Worm (Caenorhabditis elegans) whole organism, late embryonic: Measurements from ENCODE around the gene srsx-8.

ENCODE experiments used
- C08G9.2 ChIP-seq: sonication (generic microtip); optimal IDR thresholded peaks from 2 replicates; lab custom pipeline; 2016; ENCODE audit warnings: mild to moderate bottlenecking, missing genetic modification characterization, moderate library complexity, missing compliant biosample characterization
- C38D4.7 ChIP-seq: fragments of 200-800 bp; sonication (Bioruptor generic); optimal IDR thresholded peaks from 2 replicates; lab custom pipeline; 2018; ENCODE audit warnings: mild to moderate bottlenecking, missing genetic modification characterization, moderate library complexity, missing compliant biosample characterization
- F13H6.1 ChIP-seq: sonication (generic microtip); optimal IDR thresholded peaks from 2 replicates; lab custom pipeline; 2016; ENCODE audit warnings: missing genetic modification characterization, missing compliant biosample characterization
- K02D7.2 ChIP-seq: sonication (generic microtip); optimal IDR thresholded peaks from 2 replicates; lab custom pipeline; 2017; ENCODE audit warnings: mild to moderate bottlenecking, missing genetic modification characterization, missing compliant biosample characterization
- K09A11.1 ChIP-seq: sonication (generic microtip); optimal IDR thresholded peaks from 2 replicates; lab custom pipeline; 2017; ENCODE audit warnings: antibody characterized with exemption, mild to moderate bottlenecking, missing genetic modification characterization, missing compliant biosample characterization; ENCODE audit not compliant: insufficient read depth
- Y22D7AL.16 ChIP-seq: sonication (generic microtip); optimal IDR thresholded peaks from 2 replicates; lab custom pipeline; 2016; ENCODE audit warnings: missing genetic modification characterization, missing compliant biosample characterization
- ahr-1 ChIP-seq: sonication (generic microtip); optimal IDR thresholded peaks from 2 replicates; lab custom pipeline; 2016; ENCODE audit warnings: missing genetic modification characterization, missing compliant biosample characterization
- ama-1 ChIP-seq: fragments of 150-350 bp; optimal IDR thresholded peaks from 2 replicates; lab custom pipeline; 2014
- ceh-18 ChIP-seq: sonication (generic microtip); optimal IDR thresholded peaks from 2 replicates; lab custom pipeline; 2016; ENCODE audit warnings: missing genetic modification characterization, missing compliant biosample characterization
- ceh-19 ChIP-seq: fragments of 200-800 bp; sonication (Bioruptor generic); optimal IDR thresholded peaks from 2 replicates; lab custom pipeline; 2018; ENCODE audit warnings: mild to moderate bottlenecking, missing genetic modification characterization, missing compliant biosample characterization
- ceh-2 ChIP-seq: sonication (generic microtip); optimal IDR thresholded peaks from 2 replicates; lab custom pipeline; 2016; ENCODE audit warnings: missing genotype, missing genetic modification characterization, missing compliant biosample characterization
- ceh-22 ChIP-seq: sonication (generic microtip); optimal IDR thresholded peaks from 2 replicates; lab custom pipeline; 2017; ENCODE audit warnings: missing biosample characterization, missing genetic modification characterization
- ceh-24 ChIP-seq: sonication (generic microtip); optimal IDR thresholded peaks from 2 replicates; lab custom pipeline; 2016; ENCODE audit warnings: mild to moderate bottlenecking, missing genetic modification characterization, missing compliant biosample characterization
- ceh-31 ChIP-seq: sonication (generic microtip); optimal IDR thresholded peaks from 2 replicates; lab custom pipeline; 2016; ENCODE audit warnings: missing genetic modification characterization, missing compliant biosample characterization
- ceh-34 ChIP-seq: sonication (generic microtip); optimal IDR thresholded peaks from 2 replicates; lab custom pipeline; 2016; ENCODE audit warnings: mild to moderate bottlenecking, missing genetic modification characterization, missing compliant biosample characterization
- ceh-45 ChIP-seq: fragments of 200-800 bp; sonication (Bioruptor generic); IDR thresholded peaks from 2 replicates; pipeline ENCODE4 v1.3.6; 2022; ENCODE audit warnings: missing genetic modification reagents, missing genetic modification characterization, missing compliant biosample characterization
- ceh-6 ChIP-seq: fragments of 200-800 bp; sonication (Bioruptor generic); optimal IDR thresholded peaks from 2 replicates; lab custom pipeline; 2018; ENCODE audit warnings: mild to moderate bottlenecking, missing genetic modification characterization, missing compliant biosample characterization
- ceh-9 ChIP-seq: sonication (generic microtip); optimal IDR thresholded peaks from 2 replicates; lab custom pipeline; 2016; ENCODE audit warnings: mild to moderate bottlenecking, missing genetic modification characterization, inconsistent platforms, missing compliant biosample characterization
- che-1 ChIP-seq: sonication (generic microtip); optimal IDR thresholded peaks from 2 replicates; lab custom pipeline; 2016; ENCODE audit warnings: mild to moderate bottlenecking, missing genetic modification characterization, missing compliant biosample characterization
- dmd-4 ChIP-seq: sonication (generic microtip); optimal IDR thresholded peaks from 2 replicates; lab custom pipeline; 2016; ENCODE audit warnings: borderline replicate concordance, missing genetic modification characterization, missing compliant biosample characterization
- dve-1 ChIP-seq: sonication (generic microtip); optimal IDR thresholded peaks from 2 replicates; lab custom pipeline; 2017; ENCODE audit warnings: antibody characterized with exemption, mild to moderate bottlenecking, missing genetic modification characterization, missing compliant biosample characterization
- elt-2 ChIP-seq: sonication (generic microtip); optimal IDR thresholded peaks from 2 replicates; lab custom pipeline; 2016; ENCODE audit warnings: missing genetic modification reagents, missing genetic modification characterization, missing compliant biosample characterization
- elt-4 ChIP-seq: sonication (generic microtip); optimal IDR thresholded peaks from 2 replicates; lab custom pipeline; 2016; ENCODE audit warnings: missing genetic modification characterization, missing compliant biosample characterization
- eyg-1 ChIP-seq: sonication (generic microtip); optimal IDR thresholded peaks from 2 replicates; lab custom pipeline; 2016; ENCODE audit warnings: missing genotype, missing genetic modification characterization, missing compliant biosample characterization
- fax-1 ChIP-seq: sonication (generic microtip); optimal IDR thresholded peaks from 2 replicates; lab custom pipeline; 2016; ENCODE audit warnings: missing genotype, missing genetic modification characterization, missing compliant biosample characterization
- fkh-10 ChIP-seq: fragments of 150-350 bp; optimal IDR thresholded peaks from 2 replicates; lab custom pipeline; 2014; ENCODE audit warnings: missing biosample characterization, missing genetic modification reagents, missing genetic modification characterization
- fkh-6 ChIP-seq: sonication (generic microtip); optimal IDR thresholded peaks from 2 replicates; lab custom pipeline; 2016; ENCODE audit warnings: missing genetic modification characterization, missing compliant biosample characterization
- gmeb-2 ChIP-seq: sonication (generic microtip); optimal IDR thresholded peaks from 2 replicates; lab custom pipeline; 2016; ENCODE audit warnings: missing genetic modification characterization, inconsistent platforms, missing compliant biosample characterization
- hlh-13 ChIP-seq: fragments of 200-800 bp; sonication (Bioruptor generic); optimal IDR thresholded peaks from 2 replicates; lab custom pipeline; 2018; ENCODE audit warnings: mild to moderate bottlenecking, missing genetic modification characterization, missing compliant biosample characterization
- hlh-15 ChIP-seq: sonication (generic microtip); optimal IDR thresholded peaks from 2 replicates; lab custom pipeline; 2016; ENCODE audit warnings: missing genetic modification characterization, missing compliant biosample characterization
- hlh-30 ChIP-seq: sonication (generic microtip); optimal IDR thresholded peaks from 2 replicates; lab custom pipeline; 2017; ENCODE audit warnings: antibody characterized with exemption, missing genetic modification characterization, missing compliant biosample characterization; ENCODE audit not compliant: insufficient read depth
- hlh-6 ChIP-seq: sonication (generic microtip); optimal IDR thresholded peaks from 2 replicates; lab custom pipeline; 2016; ENCODE audit warnings: missing genotype, missing genetic modification characterization, missing compliant biosample characterization
- lim-6 ChIP-seq: sonication (generic microtip); optimal IDR thresholded peaks from 2 replicates; lab custom pipeline; 2016; ENCODE audit warnings: missing genetic modification characterization, missing compliant biosample characterization
- lin-11 ChIP-seq: fragments of 200-800 bp; sonication (Bioruptor generic); optimal IDR thresholded peaks from 2 replicates; lab custom pipeline; 2018; ENCODE audit warnings: mild to moderate bottlenecking, missing genetic modification characterization, missing compliant biosample characterization
- madf-2 ChIP-seq: sonication (generic microtip); optimal IDR thresholded peaks from 2 replicates; lab custom pipeline; 2017; ENCODE audit warnings: missing genetic modification characterization, missing compliant biosample characterization
- nhr-232 ChIP-seq: sonication (generic microtip); optimal IDR thresholded peaks from 2 replicates; lab custom pipeline; 2016; ENCODE audit warnings: missing genetic modification characterization, missing compliant biosample characterization
- odd-2 ChIP-seq: sonication (generic microtip); optimal IDR thresholded peaks from 2 replicates; lab custom pipeline; 2017; ENCODE audit warnings: antibody characterized with exemption, mild to moderate bottlenecking, missing genetic modification characterization, missing compliant biosample characterization
- pat-9 ChIP-seq: fragments of 200-800 bp; sonication (Bioruptor generic); optimal IDR thresholded peaks from 2 replicates; lab custom pipeline; 2018; ENCODE audit warnings: mild to moderate bottlenecking, missing genetic modification characterization, moderate library complexity, missing compliant biosample characterization
- pax-1 ChIP-seq: fragments of 150-350 bp; optimal IDR thresholded peaks from 2 replicates; lab custom pipeline; 2014; ENCODE audit warnings: missing biosample characterization, missing genetic modification characterization
- pha-4 ChIP-seq: fragments of 150-350 bp; optimal IDR thresholded peaks from 2 replicates; lab custom pipeline; 2018; ENCODE audit warnings: missing biosample characterization, missing genetic modification reagents, missing genetic modification characterization
- pros-1 ChIP-seq: fragments of 150-350 bp; optimal IDR thresholded peaks from 2 replicates; lab custom pipeline; 2014; ENCODE audit warnings: missing biosample characterization, missing genetic modification reagents, missing genetic modification characterization
- ref-2 ChIP-seq: sonication (generic microtip); optimal IDR thresholded peaks from 2 replicates; lab custom pipeline; 2016; ENCODE audit warnings: missing genetic modification characterization, missing compliant biosample characterization
- rnt-1 ChIP-seq: sonication (generic microtip); optimal IDR thresholded peaks from 2 replicates; lab custom pipeline; 2016; ENCODE audit warnings: missing genetic modification characterization, missing compliant biosample characterization
- sdc-2 ChIP-seq: sonication (generic microtip); optimal IDR thresholded peaks from 2 replicates; lab custom pipeline; 2016; ENCODE audit warnings: missing genotype, missing genetic modification characterization, missing compliant biosample characterization
- sox-2 ChIP-seq: fragments of 200-800 bp; sonication (Bioruptor generic); IDR thresholded peaks from 2 replicates; pipeline ENCODE4 v1.3.6; 2022; ENCODE audit warnings: missing genetic modification reagents, missing genetic modification characterization, missing compliant biosample characterization
- sox-4 ChIP-seq: sonication (generic microtip); optimal IDR thresholded peaks from 2 replicates; lab custom pipeline; 2017; ENCODE audit warnings: mild to moderate bottlenecking, missing genetic modification characterization, inconsistent platforms, missing compliant biosample characterization
- syd-9 ChIP-seq: sonication (generic microtip); optimal IDR thresholded peaks from 2 replicates; lab custom pipeline; 2016; ENCODE audit warnings: mild to moderate bottlenecking, missing genetic modification characterization, moderate library complexity, missing compliant biosample characterization
- tbx-7 ChIP-seq: sonication (generic microtip); optimal IDR thresholded peaks from 2 replicates; lab custom pipeline; 2016; ENCODE audit warnings: missing genotype, missing genetic modification characterization, missing compliant biosample characterization
- unc-3 ChIP-seq, 2 experiments: fragments of 200-800 bp in 1 of 2; sonication (Bioruptor generic) in 1 of 2; sonication (generic microtip) in 1 of 2; conservative IDR thresholded peaks in 1 of 2; optimal IDR thresholded peaks in 1 of 2; 2 replicates each; pipeline versions ENCODE4 v1.3.6 to Lab custom; 2016 to 2022; ENCODE audit warnings: missing compliant biosample characterization in 2 of 2, missing genetic modification characterization in 2 of 2, missing genetic modification reagents in 1 of 2
- unc-55 ChIP-seq: sonication (generic microtip); optimal IDR thresholded peaks from 2 replicates; lab custom pipeline; 2017; ENCODE audit warnings: missing biosample characterization, missing genetic modification reagents, missing genetic modification characterization
- unc-86 ChIP-seq: sonication (generic microtip); optimal IDR thresholded peaks from 2 replicates; lab custom pipeline; 2016; ENCODE audit warnings: missing genetic modification characterization, missing compliant biosample characterization
- zip-5 ChIP-seq: sonication (generic microtip); optimal IDR thresholded peaks from 2 replicates; lab custom pipeline; 2016; ENCODE audit warnings: missing genetic modification characterization, missing compliant biosample characterization
- ztf-16 ChIP-seq: sonication (generic microtip); optimal IDR thresholded peaks from 2 replicates; lab custom pipeline; 2017; ENCODE audit warnings: missing genetic modification characterization, missing compliant biosample characterization

Gene srsx-8

ce11 chrV:1575493-1576084, 22.7 kb upstream of the srsx-8 start:
- no peak for TF ChIP-seq ceh-24 (tag; lab: Kevin White, UChicago)
- no peak for TF ChIP-seq fkh-10 (GFP tag; lab: Kevin White, UChicago)
- no peak for TF ChIP-seq sox-2
- TF ChIP-seq K02D7.2 (tag; lab: Kevin White, UChicago) = no peak
- TF ChIP-seq ceh-34 (tag; lab: Kevin White, UChicago) = no peak
- no peak for TF ChIP-seq ceh-2 (tag; lab: Kevin White, UChicago)
- TF ChIP-seq pros-1 (tag; lab: Kevin White, UChicago) = no peak
- no peak for TF ChIP-seq Y22D7AL.16 (tag; lab: Kevin White, UChicago)
- no peak for TF ChIP-seq madf-2 (tag; lab: Kevin White, UChicago)
- TF ChIP-seq K09A11.1 (tag; lab: Kevin White, UChicago) = no peak
- no peak for TF ChIP-seq ceh-18 (tag; lab: Kevin White, UChicago)
- no peak for TF ChIP-seq odd-2 (tag; lab: Kevin White, UChicago)
- no peak for TF ChIP-seq che-1 (tag; lab: Kevin White, UChicago)
- no peak for TF ChIP-seq ahr-1 (tag; lab: Kevin White, UChicago)
- no peak for TF ChIP-seq ztf-16 (tag; lab: Kevin White, UChicago)
- TF ChIP-seq ceh-6 (GFP tag; lab: Kevin White, UChicago) = no peak
- TF ChIP-seq ceh-31 = peak; percentile 6
- TF ChIP-seq C08G9.2 (tag; lab: Kevin White, UChicago) = no peak
- no peak for TF ChIP-seq ceh-19 (GFP tag; lab: Kevin White, UChicago)
- TF ChIP-seq pat-9 (tag; lab: Kevin White, UChicago) = no peak
- peak; percentile 16 for TF ChIP-seq rnt-1 (tag; lab: Kevin White, UChicago)
- TF ChIP-seq dmd-4 (tag; lab: Kevin White, UChicago) = peak; percentile 27
- TF ChIP-seq lim-6 = no peak
- TF ChIP-seq eyg-1 (tag; lab: Kevin White, UChicago) = no peak
- TF ChIP-seq hlh-15 (tag; lab: Kevin White, UChicago) = no peak
- peak; percentile 21 for TF ChIP-seq ref-2 (tag; lab: Kevin White, UChicago)
- TF ChIP-seq pax-1 (tag; lab: Kevin White, UChicago) = no peak
- TF ChIP-seq elt-2 (tag; lab: Kevin White, UChicago) = no peak
- no peak for TF ChIP-seq dve-1
- no peak for TF ChIP-seq ceh-9 (tag; lab: Kevin White, UChicago)
- no peak for TF ChIP-seq ceh-45 (GFP tag; lab: Robert Waterston, UW)
- TF ChIP-seq C38D4.7 (GFP tag; lab: Kevin White, UChicago) = no peak
- no peak for TF ChIP-seq unc-86 (tag; lab: Kevin White, UChicago)
- no peak for TF ChIP-seq hlh-13 (GFP tag; lab: Kevin White, UChicago)
- TF ChIP-seq lin-11 (tag; lab: Kevin White, UChicago) = no peak
- no peak for TF ChIP-seq zip-5 (tag; lab: Kevin White, UChicago)
- TF ChIP-seq sdc-2 (tag; lab: Kevin White, UChicago) = no peak
- no peak for TF ChIP-seq unc-3 (GFP tag; conservative IDR thresholded peaks at IDR 0.05; lab: Robert Waterston, UW)
- no peak for TF ChIP-seq unc-3 (tag; optimal IDR thresholded peaks at IDR 0.05; lab: Kevin White, UChicago)
- no peak for TF ChIP-seq nhr-232 (tag; lab: Kevin White, UChicago)
- no peak for TF ChIP-seq sox-4 (tag; lab: Kevin White, UChicago)
- no peak for TF ChIP-seq tbx-7 (tag; lab: Kevin White, UChicago)
- TF ChIP-seq unc-55 (GFP tag; lab: Kevin White, UChicago) = peak; percentile 92
- no peak for TF ChIP-seq fkh-6
- TF ChIP-seq F13H6.1 (tag; lab: Kevin White, UChicago) = no peak
- TF ChIP-seq hlh-30 (tag; lab: Kevin White, UChicago) = peak; percentile 14
- no peak for TF ChIP-seq elt-4 (tag; lab: Kevin White, UChicago)
- TF ChIP-seq syd-9 (tag; lab: Kevin White, UChicago) = no peak
- no peak for TF ChIP-seq pha-4 (tag; lab: Kevin White, UChicago)
- TF ChIP-seq fax-1 = no peak
- no peak for TF ChIP-seq ceh-22 (tag; lab: Kevin White, UChicago)
- TF ChIP-seq gmeb-2 (tag; lab: Kevin White, UChicago) = no peak
- TF ChIP-seq hlh-6 (tag; lab: Kevin White, UChicago) = no peak
- TF ChIP-seq ama-1 (lab: Kevin White, UChicago) = no peak
